Worm (Caenorhabditis elegans) whole organism, L2 larva: ENCODE results near the gene F10E9.5.

Source experiments
- alr-1 ChIP-seq: fragments of 150-350 bp; optimal IDR thresholded peaks from 2 replicates; lab custom pipeline; 2014; ENCODE audit warnings: missing biosample characterization, missing genetic modification characterization
- ceh-82 ChIP-seq: fragments of 150-350 bp; optimal IDR thresholded peaks from 2 replicates; lab custom pipeline; 2014; ENCODE audit warnings: missing biosample characterization, missing genetic modification characterization
- snpc-4 ChIP-seq: fragments of 150-350 bp; optimal IDR thresholded peaks from 2 replicates; lab custom pipeline; 2014; ENCODE audit warnings: missing biosample characterization, missing genetic modification characterization
- zag-1 ChIP-seq: fragments of 150-350 bp; optimal IDR thresholded peaks from 2 replicates; lab custom pipeline; 2014; ENCODE audit warnings: missing biosample characterization, missing genetic modification characterization

- TF ChIP-seq snpc-4 (no peak), ceh-82 (tag; lab: Kevin White, UChicago) (no peak), alr-1 (no peak), zag-1 (tag; lab: Kevin White, UChicago) (no peak)
Observed at ce11 chrIII:8281310-8281709, 26.1 kb upstream of the F10E9.5 start.
